Worm (Caenorhabditis elegans) whole organism, L2 larva: Measurements from ENCODE around the gene R04E5.7.

Source experiments
- C34F6.9 ChIP-seq: fragments of 150-350 bp; optimal IDR thresholded peaks from 2 replicates; lab custom pipeline; 2014; ENCODE audit warnings: missing biosample characterization, missing genetic modification characterization
- F13H6.1 ChIP-seq: sonication (generic microtip); optimal IDR thresholded peaks from 2 replicates; lab custom pipeline; 2016; ENCODE audit warnings: missing genetic modification characterization, missing compliant biosample characterization
- R02D3.7 ChIP-seq: fragments of 150-350 bp; optimal IDR thresholded peaks from 2 replicates; lab custom pipeline; 2014; ENCODE audit warnings: missing biosample characterization, missing genetic modification characterization
- Y55F3AM.14 ChIP-seq: fragments of 200-800 bp; sonication (Bioruptor generic); optimal IDR thresholded peaks from 2 replicates; lab custom pipeline; 2018; ENCODE audit warnings: mild to moderate bottlenecking, missing genetic modification characterization, missing compliant biosample characterization
- ZK546.5 ChIP-seq: sonication (generic microtip); optimal IDR thresholded peaks from 2 replicates; lab custom pipeline; 2017; ENCODE audit warnings: missing biosample characterization, missing genetic modification characterization
- alr-1 ChIP-seq: fragments of 150-350 bp; optimal IDR thresholded peaks from 2 replicates; lab custom pipeline; 2014; ENCODE audit warnings: missing biosample characterization, missing genetic modification characterization
- aly-2 ChIP-seq: fragments of 150-350 bp; optimal IDR thresholded peaks from 2 replicates; lab custom pipeline; 2014; ENCODE audit warnings: missing biosample characterization, missing genetic modification characterization
- ama-1 ChIP-seq: fragments of 150-350 bp; optimal IDR thresholded peaks from 2 replicates; lab custom pipeline; 2018; ENCODE audit warnings: inconsistent platforms
- blmp-1 ChIP-seq: sonication (generic microtip); optimal IDR thresholded peaks from 2 replicates; lab custom pipeline; 2017; ENCODE audit warnings: missing genetic modification characterization, mild to moderate bottlenecking, missing compliant biosample characterization, antibody characterized with exemption, moderate library complexity; ENCODE audit not compliant: insufficient read depth
- ceh-16 ChIP-seq: fragments of 150-350 bp; optimal IDR thresholded peaks from 2 replicates; lab custom pipeline; 2014; ENCODE audit warnings: missing biosample characterization, missing genetic modification characterization
- ceh-82 ChIP-seq: fragments of 150-350 bp; optimal IDR thresholded peaks from 2 replicates; lab custom pipeline; 2014; ENCODE audit warnings: missing biosample characterization, missing genetic modification characterization
- crh-2 ChIP-seq: sonication (generic microtip); optimal IDR thresholded peaks from 2 replicates; lab custom pipeline; 2017; ENCODE audit warnings: missing biosample characterization, missing genetic modification characterization
- dmd-4 ChIP-seq: sonication (generic microtip); optimal IDR thresholded peaks from 2 replicates; lab custom pipeline; 2017; ENCODE audit warnings: missing biosample characterization, missing genetic modification characterization
- egl-27 ChIP-seq: sonication (generic microtip); optimal IDR thresholded peaks from 3 replicates; lab custom pipeline; 2017; ENCODE audit warnings: missing biosample characterization, missing genetic modification reagents, missing genetic modification characterization
- elt-1 ChIP-seq: fragments of 150-350 bp; optimal IDR thresholded peaks from 2 replicates; lab custom pipeline; 2014; ENCODE audit warnings: missing biosample characterization, missing genetic modification characterization
- elt-3 ChIP-seq: sonication (generic microtip); optimal IDR thresholded peaks from 2 replicates; lab custom pipeline; 2017; ENCODE audit warnings: missing biosample characterization, missing genetic modification characterization
- fos-1 ChIP-seq: fragments of 150-350 bp; optimal IDR thresholded peaks from 2 replicates; lab custom pipeline; 2014; ENCODE audit warnings: missing biosample characterization, missing genetic modification characterization
- gmeb-1 ChIP-seq: fragments of 150-350 bp; optimal IDR thresholded peaks from 2 replicates; lab custom pipeline; 2014; ENCODE audit warnings: missing biosample characterization, missing genetic modification characterization
- lin-11 ChIP-seq: fragments of 150-350 bp; sonication (generic microtip); optimal IDR thresholded peaks from 2 replicates; lab custom pipeline; 2014; ENCODE audit warnings: missing biosample characterization, missing genetic modification characterization, inconsistent platforms, mixed read lengths
- lin-13 ChIP-seq: fragments of 150-350 bp; optimal IDR thresholded peaks from 2 replicates; lab custom pipeline; 2014; ENCODE audit warnings: missing biosample characterization, missing genetic modification reagents, missing genetic modification characterization
- lin-39 ChIP-seq: fragments of 150-350 bp; optimal IDR thresholded peaks from 2 replicates; lab custom pipeline; 2014; ENCODE audit warnings: missing biosample characterization, missing genetic modification reagents, missing genetic modification characterization
- lsy-2 ChIP-seq, 2 experiments: fragments of 150-350 bp in 1 of 2; sonication (generic microtip) in 1 of 2; optimal IDR thresholded peaks; 2 replicates each; lab custom pipeline; 2014 to 2017; ENCODE audit warnings: missing biosample characterization in 2 of 2, missing genetic modification characterization in 2 of 2
- mab-5 ChIP-seq: fragments of 150-350 bp; optimal IDR thresholded peaks from 2 replicates; lab custom pipeline; 2014; ENCODE audit warnings: missing biosample characterization, missing genetic modification characterization
- nhr-10 ChIP-seq: sonication (generic microtip); optimal IDR thresholded peaks from 2 replicates; lab custom pipeline; 2017; ENCODE audit warnings: missing biosample characterization, missing genetic modification characterization
- nhr-11 ChIP-seq: fragments of 150-350 bp; optimal IDR thresholded peaks from 2 replicates; lab custom pipeline; 2014; ENCODE audit warnings: missing biosample characterization, missing genetic modification characterization
- nhr-129 ChIP-seq: fragments of 150-350 bp; optimal IDR thresholded peaks from 2 replicates; lab custom pipeline; 2014; ENCODE audit warnings: missing biosample characterization, missing genetic modification characterization
- nhr-21 ChIP-seq: fragments of 150-350 bp; optimal IDR thresholded peaks from 2 replicates; lab custom pipeline; 2014; ENCODE audit warnings: missing biosample characterization, missing genetic modification characterization
- nhr-237 ChIP-seq: fragments of 150-350 bp; optimal IDR thresholded peaks from 2 replicates; lab custom pipeline; 2014; ENCODE audit warnings: missing biosample characterization, missing genetic modification characterization
- nhr-25 ChIP-seq: fragments of 150-350 bp; sonication (generic microtip); optimal IDR thresholded peaks from 3 replicates; lab custom pipeline; 2014; ENCODE audit warnings: missing biosample characterization, missing genetic modification characterization
- nhr-6 ChIP-seq: fragments of 150-350 bp; optimal IDR thresholded peaks from 2 replicates; lab custom pipeline; 2014; ENCODE audit warnings: missing biosample characterization, missing genetic modification characterization
- sem-4 ChIP-seq: fragments of 150-350 bp; optimal IDR thresholded peaks from 2 replicates; lab custom pipeline; 2014; ENCODE audit warnings: missing biosample characterization, missing genetic modification reagents, missing genetic modification characterization
- skn-1 ChIP-seq: sonication (generic microtip); optimal IDR thresholded peaks from 2 replicates; lab custom pipeline; 2017; ENCODE audit warnings: missing biosample characterization, missing genetic modification characterization
- sma-3 ChIP-seq: sonication (generic microtip); optimal IDR thresholded peaks from 2 replicates; lab custom pipeline; 2016; ENCODE audit warnings: missing genetic modification reagents, missing genetic modification characterization, missing compliant biosample characterization
- sma-9 ChIP-seq, 2 experiments: fragments of 150-350 bp in 1 of 2; sonication (generic microtip) in 1 of 2; optimal IDR thresholded peaks; 2 replicates each; lab custom pipeline; 2014 to 2016; ENCODE audit warnings: missing genetic modification characterization in 2 of 2, mild to moderate bottlenecking in 1 of 2, missing biosample characterization in 1 of 2, missing compliant biosample characterization in 1 of 2, missing genetic modification reagents in 1 of 2, moderate library complexity in 1 of 2
- unc-55 ChIP-seq: fragments of 150-350 bp; sonication (generic microtip); optimal IDR thresholded peaks from 3 replicates; lab custom pipeline; 2014; ENCODE audit warnings: missing biosample characterization, missing genetic modification reagents, missing genetic modification characterization
- unc-62 ChIP-seq: fragments of 150-350 bp; optimal IDR thresholded peaks from 2 replicates; lab custom pipeline; 2014; ENCODE audit warnings: missing biosample characterization, missing genetic modification reagents, missing genetic modification characterization
- zag-1 ChIP-seq: fragments of 150-350 bp; optimal IDR thresholded peaks from 2 replicates; lab custom pipeline; 2014; ENCODE audit warnings: missing biosample characterization, missing genetic modification characterization
- ztf-1 ChIP-seq: fragments of 200-800 bp; sonication (Bioruptor generic); conservative IDR thresholded peaks from 2 replicates; pipeline ENCODE4 v1.3.6; 2022; ENCODE audit warnings: missing genetic modification characterization, missing compliant biosample characterization
- ztf-11 ChIP-seq: sonication (generic microtip); optimal IDR thresholded peaks from 2 replicates; lab custom pipeline; 2017; ENCODE audit warnings: missing biosample characterization, missing genetic modification characterization
- ztf-4 ChIP-seq: fragments of 150-350 bp; optimal IDR thresholded peaks from 2 replicates; lab custom pipeline; 2014; ENCODE audit warnings: missing biosample characterization, missing genetic modification characterization

Gene R04E5.7

DNA sequence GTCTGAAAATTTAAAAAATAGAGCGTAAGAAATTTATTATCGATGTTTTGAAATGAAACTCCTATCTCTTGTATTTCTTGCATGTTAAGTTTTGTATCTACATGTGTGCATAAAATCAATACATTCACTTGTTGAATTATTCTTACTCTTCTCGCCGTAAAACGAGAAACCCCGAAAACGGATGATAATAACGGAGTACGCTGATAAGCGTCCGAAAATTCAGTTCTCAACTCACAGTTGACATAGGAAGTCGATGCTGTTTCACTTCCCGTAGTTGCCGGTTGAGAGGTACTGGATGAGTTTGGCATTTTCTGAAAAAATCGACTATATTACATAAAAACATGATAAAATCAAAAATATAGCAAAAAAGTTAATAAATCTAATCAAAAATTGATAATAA, 38.3 kb upstream of the R04E5.7 start, which contains the start of gene sec-15:
sec-15 (minus strand) TSS at position 311 of the 400 bp plus-strand sequence.
- no peak for TF ChIP-seq ZK546.5
- no peak for TF ChIP-seq R02D3.7 (tag; lab: Kevin White, UChicago)
- TF ChIP-seq skn-1: no peak
- TF ChIP-seq F13H6.1 (tag; lab: Kevin White, UChicago): no peak
- TF ChIP-seq unc-62 (GFP tag; lab: Kevin White, UChicago): no peak
- TF ChIP-seq nhr-25 (tag; lab: Kevin White, UChicago): no peak
- TF ChIP-seq ama-1 (lab: Kevin White, UChicago): no peak
- TF ChIP-seq lin-13 (GFP tag; lab: Kevin White, UChicago): no peak
- TF ChIP-seq dmd-4 (tag; lab: Kevin White, UChicago): no peak

ce11 chrX:8831162-8831561, 34.1 kb upstream of the R04E5.7 start, which contains the start of gene C28G1.6:
Gene C28G1.6, minus strand, starts transcription at chrX:8831262.
- TF ChIP-seq elt-1: no peak
- peak; percentile 11 for TF ChIP-seq fos-1 (tag; lab: Kevin White, UChicago)

ce11 chrX:8828365-8828764, 31.3 kb upstream of the R04E5.7 start, which contains the start of gene rcs-1:
Gene rcs-1, minus strand, starts transcription at chrX:8828540.
- TF ChIP-seq fos-1 (tag; lab: Kevin White, UChicago) (peak; percentile 71), nhr-6 (tag; lab: Kevin White, UChicago) (no peak)

DNA sequence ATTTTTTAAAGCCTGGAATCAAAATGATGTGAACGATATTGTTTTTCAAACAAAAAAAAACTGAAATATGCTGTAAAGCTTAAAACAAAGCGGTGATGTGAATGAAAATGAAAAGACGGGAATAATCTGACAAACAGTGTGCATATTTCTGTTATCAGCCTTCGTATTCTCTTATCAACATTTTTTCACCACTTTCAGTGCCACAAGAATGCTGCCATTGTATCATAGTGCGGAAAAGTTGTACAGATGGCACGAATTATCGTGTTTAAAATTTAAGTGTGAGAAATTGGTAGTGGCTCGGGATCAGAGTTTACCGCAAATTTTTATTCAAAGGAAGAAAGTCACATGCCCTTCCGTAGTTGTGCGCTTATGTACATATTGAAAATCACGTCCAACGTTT, 27.4 kb upstream of the R04E5.7 start, which contains the start of gene ifd-1:
ifd-1 (minus strand) TSS at position 12 of the 400 bp plus-strand sequence.
- TF ChIP-seq nhr-25 (tag; lab: Kevin White, UChicago) (no peak), lin-39 (no peak), ceh-82 (no peak), aly-2 (tag; lab: Kevin White, UChicago) (no peak), F13H6.1 (tag; lab: Kevin White, UChicago) (peak; percentile 14), Y55F3AM.14 (no peak), ztf-1 (GFP tag; lab: Robert Waterston, UW) (no peak), C34F6.9 (tag; lab: Kevin White, UChicago) (no peak), ztf-4 (no peak), crh-2 (tag; lab: Kevin White, UChicago) (peak; percentile 54), ama-1 (lab: Kevin White, UChicago) (no peak), nhr-129 (peak; percentile 8), ztf-11 (tag; lab: Kevin White, UChicago) (no peak), lin-13 (GFP tag; lab: Kevin White, UChicago) (no peak), elt-3 (no peak), nhr-21 (tag; lab: Kevin White, UChicago) (no peak), unc-55 (GFP tag; lab: Kevin White, UChicago) (no peak), nhr-237 (tag; lab: Kevin White, UChicago) (no peak), gmeb-1 (tag; lab: Kevin White, UChicago) (no peak), sem-4 (tag; lab: Kevin White, UChicago) (no peak), fos-1 (tag; lab: Kevin White, UChicago) (peak; percentile 96), ceh-16 (tag; lab: Kevin White, UChicago) (no peak), R02D3.7 (tag; lab: Kevin White, UChicago) (no peak), egl-27 (no peak), skn-1 (no peak), blmp-1 (tag; lab: Kevin White, UChicago) (no peak), dmd-4 (tag; lab: Kevin White, UChicago) (no peak), zag-1 (tag; lab: Kevin White, UChicago) (no peak), lin-11 (tag; lab: Kevin White, UChicago) (no peak), lsy-2 (tag; optimal IDR thresholded peaks at IDR 0.05; lab: Kevin White, UChicago) (no peak), mab-5 (no peak), nhr-10 (tag; lab: Kevin White, UChicago) (no peak), alr-1 (tag; lab: Kevin White, UChicago) (no peak), sma-9 (GFP tag; optimal IDR thresholded peaks at IDR 0.05; lab: Kevin White, UChicago) (peak; percentile 61), sma-9 (tag; optimal IDR thresholded peaks at IDR 0.05; lab: Kevin White, UChicago) (no peak), sma-3 (GFP tag; lab: Kevin White, UChicago) (no peak), nhr-11 (tag; lab: Kevin White, UChicago) (no peak), unc-62 (GFP tag; lab: Kevin White, UChicago) (no peak)
- TF ChIP-seq, all 48 proteins: peak for 5
